Worm (Caenorhabditis elegans) whole organism, L4/young adult: ENCODE data around the gene pir-2.

ENCODE experiments used
- dao-5 ChIP-seq: sonication (generic microtip); optimal IDR thresholded peaks from 2 replicates; lab custom pipeline; 2016; ENCODE audit warnings: missing genotype, missing genetic modification characterization, moderate library complexity, missing compliant biosample characterization
- him-1 ChIP-seq: sonication (generic microtip); optimal IDR thresholded peaks from 2 replicates; lab custom pipeline; 2016; ENCODE audit warnings: missing genotype, missing genetic modification reagents, missing genetic modification characterization, missing compliant biosample characterization

DNA sequence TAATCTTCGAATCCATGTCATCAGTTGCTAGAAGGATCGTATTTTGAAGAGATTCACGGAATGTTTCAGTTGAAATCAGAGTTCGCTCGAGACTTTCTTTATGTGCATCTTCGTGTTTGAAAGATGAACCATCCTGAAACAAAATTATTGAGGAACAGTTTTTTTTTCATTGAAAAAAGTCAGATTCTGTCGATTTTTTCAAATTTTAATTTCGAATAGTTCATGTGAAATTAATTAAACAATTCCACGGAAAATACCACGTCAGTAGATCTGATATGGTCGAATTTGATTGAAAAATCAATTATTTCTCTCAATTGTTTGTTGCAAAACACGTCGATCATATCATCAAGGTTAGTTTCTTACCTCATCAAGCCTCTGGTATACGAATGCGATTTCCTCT, 4.0 kb downstream of the pir-2 start, which contains the start of gene F54C8.1:
- TF ChIP-seq dao-5 (no peak), him-1 (no peak)
